Worm (Caenorhabditis elegans) whole organism, late embryonic: ENCODE measurements around the gene T20D3.14.
"Not testable (repeated sequence)": the region's sequence is repeated elsewhere in the genome, so short reads cannot be mapped to it uniquely, and the experiment has no call there.

Experiments used
- ahr-1 ChIP-seq: sonication (generic microtip); optimal IDR thresholded peaks from 2 replicates; lab custom pipeline; 2016; ENCODE audit warnings: missing genetic modification characterization, missing compliant biosample characterization
- ama-1 ChIP-seq: fragments of 150-350 bp; optimal IDR thresholded peaks from 2 replicates; lab custom pipeline; 2014
- elt-2 ChIP-seq: sonication (generic microtip); optimal IDR thresholded peaks from 2 replicates; lab custom pipeline; 2016; ENCODE audit warnings: missing genetic modification reagents, missing genetic modification characterization, missing compliant biosample characterization
- ets-4 ChIP-seq: sonication (generic microtip); optimal IDR thresholded peaks from 2 replicates; lab custom pipeline; 2016; ENCODE audit warnings: missing genetic modification characterization, missing compliant biosample characterization
- fkh-10 ChIP-seq: fragments of 150-350 bp; optimal IDR thresholded peaks from 2 replicates; lab custom pipeline; 2014; ENCODE audit warnings: missing biosample characterization, missing genetic modification reagents, missing genetic modification characterization
- madf-2 ChIP-seq: sonication (generic microtip); optimal IDR thresholded peaks from 2 replicates; lab custom pipeline; 2017; ENCODE audit warnings: missing genetic modification characterization, missing compliant biosample characterization
- nhr-11 ChIP-seq: fragments of 150-350 bp; optimal IDR thresholded peaks from 2 replicates; lab custom pipeline; 2014; ENCODE audit warnings: missing biosample characterization, missing genetic modification characterization
- rnt-1 ChIP-seq: sonication (generic microtip); optimal IDR thresholded peaks from 2 replicates; lab custom pipeline; 2016; ENCODE audit warnings: missing genetic modification characterization, missing compliant biosample characterization
- unc-55 ChIP-seq: sonication (generic microtip); optimal IDR thresholded peaks from 2 replicates; lab custom pipeline; 2017; ENCODE audit warnings: missing biosample characterization, missing genetic modification reagents, missing genetic modification characterization
- unc-86 ChIP-seq: sonication (generic microtip); optimal IDR thresholded peaks from 2 replicates; lab custom pipeline; 2016; ENCODE audit warnings: missing genetic modification characterization, missing compliant biosample characterization
- ztf-16 ChIP-seq: sonication (generic microtip); optimal IDR thresholded peaks from 2 replicates; lab custom pipeline; 2017; ENCODE audit warnings: missing genetic modification characterization, missing compliant biosample characterization

DNA sequence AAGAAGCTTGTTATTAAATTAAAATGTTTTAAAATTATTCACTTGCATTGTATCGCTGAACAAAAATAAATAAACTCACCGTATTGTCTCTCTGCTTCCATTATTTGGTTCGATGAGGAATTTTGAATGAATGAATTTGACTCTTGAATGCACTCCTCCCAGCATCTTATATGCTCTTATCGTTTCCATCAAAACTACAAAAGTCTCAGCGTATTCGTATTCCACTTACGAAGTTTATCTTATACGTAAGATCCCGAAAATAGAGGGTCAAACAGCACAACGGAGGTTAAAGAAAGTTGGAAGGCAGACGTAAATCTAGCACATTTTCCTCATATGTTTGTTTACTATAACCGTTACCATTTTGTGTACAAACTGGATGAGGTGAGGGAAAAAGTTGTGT, 49.4 kb downstream of the T20D3.14 start, which contains the start of gene nhr-267:
- not testable (repeated sequence) for TF ChIP-seq ztf-16 (tag; lab: Kevin White, UChicago); ama-1 (lab: Kevin White, UChicago); madf-2 (tag; lab: Kevin White, UChicago); unc-55 (GFP tag; lab: Kevin White, UChicago); rnt-1; ets-4; unc-86; elt-2 (tag; lab: Kevin White, UChicago); nhr-11 (tag; lab: Kevin White, UChicago); fkh-10 (GFP tag; lab: Kevin White, UChicago); ahr-1 (tag; lab: Kevin White, UChicago)
